Worm (Caenorhabditis elegans): ENCODE measurements around the gene rab-7.

Gene rab-7

DNA sequence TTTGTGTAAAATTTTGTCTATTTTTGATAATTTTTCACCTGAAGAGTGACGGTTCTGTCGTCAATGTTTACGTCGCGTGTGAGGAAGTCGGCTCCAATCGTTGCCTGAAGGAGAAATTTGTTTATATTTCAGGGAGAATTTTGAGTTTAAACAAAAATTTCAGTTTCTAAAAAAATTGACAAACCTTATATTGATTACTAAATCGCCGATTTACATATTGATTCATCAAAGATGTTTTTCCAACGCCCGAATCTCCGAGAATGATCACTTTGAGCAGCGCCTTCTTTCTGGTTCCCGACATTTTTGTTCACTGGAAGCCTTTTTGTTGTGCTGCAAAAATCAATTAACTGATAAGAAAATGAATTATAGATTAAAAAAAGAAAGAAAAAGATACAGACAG, at the start of gene rab-7:
TSS of gene rab-7 (minus strand) at position 330 of the 400 bp plus-strand sequence.
- TF ChIP-seq egl-27 (tag; optimal IDR thresholded peaks at IDR 0.05) = no peak
- TF ChIP-seq ama-1 (optimal IDR thresholded peaks at IDR 0.05) = peak; percentile 71
- peak; percentile 7 for TF ChIP-seq pqm-1 (tag; optimal IDR thresholded peaks at IDR 0.05)
- TF ChIP-seq R02D3.7 (tag; optimal IDR thresholded peaks at IDR 0.05) = no peak
- no peak for TF ChIP-seq nhr-77 (tag; optimal IDR thresholded peaks at IDR 0.05)
- TF ChIP-seq nhr-237 (tag; optimal IDR thresholded peaks at IDR 0.05) = no peak
- no peak for TF ChIP-seq nfya-1 (tag; optimal IDR thresholded peaks at IDR 0.05; ENCODE audit: insufficient read depth)
- no peak for TF ChIP-seq unc-62 (GFP tag; optimal IDR thresholded peaks at IDR 0.05)
- TF ChIP-seq elt-2 (tag; optimal IDR thresholded peaks at IDR 0.05) = peak; percentile 37
- TF ChIP-seq nhr-43 (tag; optimal IDR thresholded peaks at IDR 0.05; ENCODE audit: poor library complexity, severe bottlenecking) = no peak
- no peak for TF ChIP-seq mdl-1 (tag; optimal IDR thresholded peaks at IDR 0.05)
- TF ChIP-seq nhr-12 (tag; optimal IDR thresholded peaks at IDR 0.05) = no peak
- TF ChIP-seq pha-4 (tag; optimal IDR thresholded peaks at IDR 0.05) = peak; percentile 1
- no peak for TF ChIP-seq nhr-25 (tag; optimal IDR thresholded peaks at IDR 0.05)
- no peak for TF ChIP-seq daf-12 (tag; optimal IDR thresholded peaks at IDR 0.05)

- TF ChIP-seq fkh-10 (GFP tag; optimal IDR thresholded peaks at IDR 0.05) (no peak), nhr-11 (tag; optimal IDR thresholded peaks at IDR 0.05) (no peak), elt-1 (tag; optimal IDR thresholded peaks at IDR 0.05) (no peak), nhr-12 (tag; optimal IDR thresholded peaks at IDR 0.05) (no peak), mdl-1 (tag; optimal IDR thresholded peaks at IDR 0.05) (no peak), nhr-43 (tag; optimal IDR thresholded peaks at IDR 0.05; ENCODE audit: poor library complexity, severe bottlenecking) (no peak), ceh-16 (tag; optimal IDR thresholded peaks at IDR 0.05) (no peak), eor-1 (tag; optimal IDR thresholded peaks at IDR 0.05) (no peak), lin-39 (tag; optimal IDR thresholded peaks at IDR 0.05) (no peak), fos-1 (tag; optimal IDR thresholded peaks at IDR 0.05) (no peak), jun-1 (tag; optimal IDR thresholded peaks at IDR 0.05) (no peak)
Observed at ce11 chrII:12008772-12009171, 42.0 kb upstream of the rab-7 start, which contains the start of gene glb-29. Gene glb-29 (plus strand): TSS chrII:12009072.

ce11 chrII:12006575-12007098, 39.9 kb upstream of the rab-7 start, which contains the start of gene mcm-2:
Gene mcm-2 (minus strand): TSS chrII:12006625.
- peak; percentile 14 for TF ChIP-seq snpc-4 (tag; optimal IDR thresholded peaks at IDR 0.05)
- TF ChIP-seq aly-2 (tag; optimal IDR thresholded peaks at IDR 0.05) = no peak
- TF ChIP-seq ama-1 (optimal IDR thresholded peaks at IDR 0.05) = no peak
- peak; percentile 19 for TF ChIP-seq R02D3.7 (tag; optimal IDR thresholded peaks at IDR 0.05)
- TF ChIP-seq egl-27 (tag; optimal IDR thresholded peaks at IDR 0.05) = no peak
- no peak for TF ChIP-seq nhr-237 (tag; optimal IDR thresholded peaks at IDR 0.05)
- peak; percentile 31 for TF ChIP-seq elt-1 (tag; optimal IDR thresholded peaks at IDR 0.05)
- TF ChIP-seq nhr-12 (tag; optimal IDR thresholded peaks at IDR 0.05) = no peak
- TF ChIP-seq daf-12 (tag; optimal IDR thresholded peaks at IDR 0.05) = no peak
- no peak for TF ChIP-seq ZK546.5 (tag; optimal IDR thresholded peaks at IDR 0.05)
- TF ChIP-seq zag-1 (tag; optimal IDR thresholded peaks at IDR 0.05) = no peak
- TF ChIP-seq fkh-2 (tag; optimal IDR thresholded peaks at IDR 0.05) = no peak
- no peak for TF ChIP-seq eor-1 (tag; optimal IDR thresholded peaks at IDR 0.05)
- TF ChIP-seq ceh-28 (tag; optimal IDR thresholded peaks at IDR 0.05) = no peak
- TF ChIP-seq pqm-1 (tag; optimal IDR thresholded peaks at IDR 0.05) = no peak
- TF ChIP-seq mml-1 (tag; optimal IDR thresholded peaks at IDR 0.05) = no peak
- no peak for TF ChIP-seq egl-5 (tag; optimal IDR thresholded peaks at IDR 0.05)
- TF ChIP-seq lin-39 (tag; optimal IDR thresholded peaks at IDR 0.05) = no peak
- no peak for TF ChIP-seq elt-3 (tag; optimal IDR thresholded peaks at IDR 0.05)
- TF ChIP-seq pha-4 (tag; optimal IDR thresholded peaks at IDR 0.05) = peak; percentile 67
- no peak for TF ChIP-seq nhr-76 (tag; optimal IDR thresholded peaks at IDR 0.05)
- TF ChIP-seq nhr-67 (tag; optimal IDR thresholded peaks at IDR 0.05) = no peak
- no peak for TF ChIP-seq ceh-9 (tag; optimal IDR thresholded peaks at IDR 0.05)
- TF ChIP-seq fkh-10 (GFP tag; optimal IDR thresholded peaks at IDR 0.05) = no peak
- no peak for TF ChIP-seq nhr-11 (tag; optimal IDR thresholded peaks at IDR 0.05)
- TF ChIP-seq nhr-77 (tag; optimal IDR thresholded peaks at IDR 0.05) = peak; percentile 15
- no peak for TF ChIP-seq nhr-43 (tag; optimal IDR thresholded peaks at IDR 0.05; ENCODE audit: poor library complexity, severe bottlenecking)
- no peak for TF ChIP-seq nhr-25 (tag; optimal IDR thresholded peaks at IDR 0.05)
- no peak for TF ChIP-seq ztf-11 (tag; optimal IDR thresholded peaks at IDR 0.05)
- no peak for TF ChIP-seq ceh-16 (tag; optimal IDR thresholded peaks at IDR 0.05)
- TF ChIP-seq nhr-23 (tag; optimal IDR thresholded peaks at IDR 0.05) = peak; percentile 25
- no peak for TF ChIP-seq mdl-1 (tag; optimal IDR thresholded peaks at IDR 0.05)
- no peak for TF ChIP-seq sea-2 (GFP tag; optimal IDR thresholded peaks at IDR 0.05)
- no peak for TF ChIP-seq jun-1 (tag; optimal IDR thresholded peaks at IDR 0.05)
- TF ChIP-seq nfya-1 (tag; optimal IDR thresholded peaks at IDR 0.05; ENCODE audit: insufficient read depth) = no peak
- no peak for TF ChIP-seq hmg-11 (tag; optimal IDR thresholded peaks at IDR 0.05)
- no peak for TF ChIP-seq ceh-82 (tag; optimal IDR thresholded peaks at IDR 0.05)
- TF ChIP-seq skn-1 (tag; optimal IDR thresholded peaks at IDR 0.05) = no peak
- TF ChIP-seq unc-62 (GFP tag; optimal IDR thresholded peaks at IDR 0.05) = no peak
- no peak for TF ChIP-seq ztf-4 (tag; optimal IDR thresholded peaks at IDR 0.05)
- TF ChIP-seq lin-15B (tag; optimal IDR thresholded peaks at IDR 0.05) = peak; percentile 81
- no peak for TF ChIP-seq nhr-28 (tag; optimal IDR thresholded peaks at IDR 0.05)
- no peak for TF ChIP-seq tbx-2 (tag; optimal IDR thresholded peaks at IDR 0.05)
- TF ChIP-seq fos-1 (tag; optimal IDR thresholded peaks at IDR 0.05) = no peak
- no peak for TF ChIP-seq unc-39 (tag; optimal IDR thresholded peaks at IDR 0.05)
